Worm (Caenorhabditis elegans): ENCODE data around the gene C29F3.3.

Gene C29F3.3

ce11 chrV:15377903-15378302 is 30.7 kb upstream of the C29F3.3 start, which contains the start of gene srh-122:
Gene srh-122 (minus strand): TSS chrV:15378003.
- TF ChIP-seq sptf-2 (GFP tag; optimal IDR thresholded peaks at IDR 0.05) (no peak), ztf-22 (GFP tag; optimal IDR thresholded peaks at IDR 0.05) (no peak), akir-1 (GFP tag; optimal IDR thresholded peaks at IDR 0.05) (no peak), hmg-1.2 (GFP tag; IDR thresholded peaks at IDR 0.05) (no peak), mcd-1 (GFP tag; IDR thresholded peaks at IDR 0.05) (no peak), repo-1 (tag; optimal IDR thresholded peaks at IDR 0.05) (no peak), attf-6 (GFP tag; IDR thresholded peaks at IDR 0.05) (no peak)

ce11 chrV:15376223-15376622 is 29.0 kb upstream of the C29F3.3 start, which contains the start of gene srh-52:
Gene srh-52 (minus strand): TSS chrV:15376323.
- TF ChIP-seq rcor-1 (GFP tag; IDR thresholded peaks at IDR 0.05) = no peak
- no peak for TF ChIP-seq ceh-27 (GFP tag; optimal IDR thresholded peaks at IDR 0.05)
- no peak for TF ChIP-seq hlh-26 (GFP tag; conservative IDR thresholded peaks at IDR 0.05)
- no peak for TF ChIP-seq him-1 (tag; optimal IDR thresholded peaks at IDR 0.05)
- TF ChIP-seq unc-130 (GFP tag; optimal IDR thresholded peaks at IDR 0.05) = no peak
- TF ChIP-seq bed-1 (GFP tag; IDR thresholded peaks at IDR 0.05) = no peak
- no peak for TF ChIP-seq mcd-1 (GFP tag; IDR thresholded peaks at IDR 0.05)
- no peak for TF ChIP-seq K11D2.4 (GFP tag; IDR thresholded peaks at IDR 0.05)
- no peak for TF ChIP-seq ekl-4 (GFP tag; IDR thresholded peaks at IDR 0.05)

DNA sequence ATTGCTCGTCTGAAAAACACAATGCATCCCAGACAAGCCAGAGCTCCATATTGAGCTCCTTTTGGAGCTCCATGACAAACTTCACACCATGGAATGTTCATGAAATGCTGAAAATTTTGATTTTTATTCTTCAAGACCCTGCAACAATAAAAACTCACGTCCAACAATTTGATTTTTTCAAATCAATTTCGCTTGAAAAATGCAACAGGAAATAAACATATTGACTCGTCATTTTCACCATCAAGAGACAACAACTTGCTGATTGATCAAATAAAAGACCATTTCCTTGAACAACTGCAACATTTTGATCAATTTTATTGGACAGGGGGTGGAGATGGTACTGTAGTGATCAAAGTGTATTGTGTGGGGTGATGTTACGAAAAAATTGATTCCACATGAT is 22.5 kb upstream of the C29F3.3 start, which contains the start of gene nhr-269:
nhr-269 (minus strand) TSS at position 101 of the 400 bp plus-strand sequence.
- TF ChIP-seq B0035.1 (tag; optimal IDR thresholded peaks at IDR 0.05) (no peak), him-1 (tag; optimal IDR thresholded peaks at IDR 0.05) (no peak), lsl-1 (GFP tag; optimal IDR thresholded peaks at IDR 0.05) (no peak), fkh-3 (tag; optimal IDR thresholded peaks at IDR 0.05) (no peak), rpc-1 (optimal IDR thresholded peaks at IDR 0.05) (no peak), rpc-1 (tag; optimal IDR thresholded peaks at IDR 0.05) (no peak), madf-3 (GFP tag; IDR thresholded peaks at IDR 0.05) (no peak), C06A6.2 (GFP tag; conservative IDR thresholded peaks at IDR 0.05) (no peak), attf-3 (GFP tag; conservative IDR thresholded peaks at IDR 0.05) (no peak), F49E8.2 (tag; optimal IDR thresholded peaks at IDR 0.05; ENCODE audit: insufficient read depth) (no peak), snpc-1.1 (tag; optimal IDR thresholded peaks at IDR 0.05; ENCODE audit: insufficient read depth) (no peak), B0261.1 (tag; optimal IDR thresholded peaks at IDR 0.05) (no peak), dpff-1 (tag; optimal IDR thresholded peaks at IDR 0.05) (no peak), sdz-38 (tag; optimal IDR thresholded peaks at IDR 0.05) (no peak), ceh-91 (GFP tag; IDR thresholded peaks at IDR 0.05) (no peak), rcor-1 (GFP tag; IDR thresholded peaks at IDR 0.05) (no peak), atf-7 (tag; optimal IDR thresholded peaks at IDR 0.05) (no peak), tbx-9 (tag; optimal IDR thresholded peaks at IDR 0.05; ENCODE audit: borderline replicate concordance) (no peak), repo-1 (tag; optimal IDR thresholded peaks at IDR 0.05) (no peak), let-526 (GFP tag; IDR thresholded peaks at IDR 0.05) (no peak)

- TF ChIP-seq ZK185.1 (tag; optimal IDR thresholded peaks at IDR 0.05; ENCODE audit: poor library complexity, severe bottlenecking) (no peak), T26A5.8 (tag; optimal IDR thresholded peaks at IDR 0.05) (no peak), F55B11.4 (tag; optimal IDR thresholded peaks at IDR 0.05; ENCODE audit: borderline replicate concordance, insufficient read depth) (no peak), unc-62 (GFP tag; optimal IDR thresholded peaks at IDR 0.05) (no peak), madf-6 (GFP tag; IDR thresholded peaks at IDR 0.05) (no peak), F39B2.1 (GFP tag; IDR thresholded peaks at IDR 0.05) (no peak), sdz-38 (tag; optimal IDR thresholded peaks at IDR 0.05) (no peak), snpc-1.3 (tag; optimal IDR thresholded peaks at IDR 0.05; ENCODE audit: insufficient read depth) (no peak), lin-54 (GFP tag; optimal IDR thresholded peaks at IDR 0.05) (no peak), Y95B8A.8 (GFP tag; IDR thresholded peaks at IDR 0.05) (no peak), hlh-26 (GFP tag; conservative IDR thresholded peaks at IDR 0.05) (no peak), Y53G8AR.9 (GFP tag; conservative IDR thresholded peaks at IDR 0.05) (no peak), ztf-22 (GFP tag; optimal IDR thresholded peaks at IDR 0.05) (no peak)
Observed at ce11 chrV:15367770-15368169, 20.6 kb upstream of the C29F3.3 start.

Data from whole organism, young adult.